Worm (Caenorhabditis elegans) whole organism, early embryonic: ENCODE data around the gene kcc-1.

ENCODE experiments used
- B0310.2 ChIP-seq: sonication (generic microtip); optimal IDR thresholded peaks from 2 replicates; lab custom pipeline; 2016; ENCODE audit warnings: mild to moderate bottlenecking, missing genetic modification characterization, missing compliant biosample characterization
- F13C5.2 ChIP-seq: sonication (generic microtip); optimal IDR thresholded peaks from 2 replicates; lab custom pipeline; 2017; ENCODE audit warnings: mild to moderate bottlenecking, missing genetic modification characterization, inconsistent platforms, missing compliant biosample characterization
- aly-1 ChIP-seq: sonication (generic microtip); optimal IDR thresholded peaks from 2 replicates; lab custom pipeline; 2016; ENCODE audit warnings: missing genetic modification characterization, missing compliant biosample characterization
- ama-1 ChIP-seq: fragments of 150-350 bp; optimal IDR thresholded peaks from 2 replicates; lab custom pipeline; 2014
- ceh-13 ChIP-seq: fragments of 200-800 bp; sonication (Bioruptor generic); optimal IDR thresholded peaks from 2 replicates; lab custom pipeline; 2018; ENCODE audit warnings: mild to moderate bottlenecking, missing genetic modification characterization, missing compliant biosample characterization
- ceh-36 ChIP-seq: sonication (generic microtip); optimal IDR thresholded peaks from 2 replicates; lab custom pipeline; 2016; ENCODE audit warnings: missing genetic modification characterization, inconsistent platforms, missing compliant biosample characterization
- ets-7 ChIP-seq: sonication (generic microtip); optimal IDR thresholded peaks from 2 replicates; lab custom pipeline; 2016; ENCODE audit warnings: missing genotype, missing genetic modification characterization, missing compliant biosample characterization
- flt-1 ChIP-seq: fragments of 200-800 bp; sonication (Bioruptor generic); IDR thresholded peaks from 2 replicates; pipeline ENCODE4 v1.3.6; 2022; ENCODE audit warnings: missing genetic modification characterization, missing compliant biosample characterization
- hmbx-1 ChIP-seq: sonication (generic microtip); optimal IDR thresholded peaks from 2 replicates; lab custom pipeline; 2016; ENCODE audit warnings: mild to moderate bottlenecking, missing genetic modification characterization, missing compliant biosample characterization
- hmg-4 ChIP-seq: fragments of 200-800 bp; sonication (Bioruptor generic); optimal IDR thresholded peaks from 2 replicates; lab custom pipeline; 2018; ENCODE audit warnings: mild to moderate bottlenecking, missing genetic modification characterization, missing compliant biosample characterization
- hnd-1 ChIP-seq: sonication (generic microtip); optimal IDR thresholded peaks from 2 replicates; lab custom pipeline; 2016; ENCODE audit warnings: missing genetic modification characterization, missing compliant biosample characterization
- pes-1 ChIP-seq: fragments of 200-800 bp; sonication (Bioruptor generic); IDR thresholded peaks from 2 replicates; pipeline ENCODE4 v1.3.6; 2022; ENCODE audit warnings: missing genetic modification reagents, missing genetic modification characterization, missing compliant biosample characterization
- scrt-1 ChIP-seq: fragments of 200-800 bp; sonication (Bioruptor generic); IDR thresholded peaks from 2 replicates; pipeline ENCODE4 v1.3.6; 2022; ENCODE audit warnings: missing genetic modification characterization, missing compliant biosample characterization
- sea-1 ChIP-seq: fragments of 200-800 bp; sonication (Bioruptor generic); conservative IDR thresholded peaks from 2 replicates; pipeline ENCODE4 v1.3.6; 2022; ENCODE audit warnings: missing genetic modification characterization, missing compliant biosample characterization
- tbx-11 ChIP-seq: fragments of 200-800 bp; sonication (Bioruptor generic); IDR thresholded peaks from 2 replicates; pipeline ENCODE4 v1.3.6; 2022; ENCODE audit warnings: missing genetic modification characterization, missing compliant biosample characterization
- tbx-37 ChIP-seq: fragments of 200-800 bp; sonication (Bioruptor generic); conservative IDR thresholded peaks from 2 replicates; pipeline ENCODE4 v1.3.6; 2022; ENCODE audit warnings: missing genetic modification reagents, missing genetic modification characterization, missing compliant biosample characterization
- tra-4 ChIP-seq: sonication (generic microtip); optimal IDR thresholded peaks from 2 replicates; lab custom pipeline; 2017; ENCODE audit warnings: missing genetic modification characterization, missing compliant biosample characterization

Gene kcc-1

ce11 chrIV:7235382-7235917 is 29.4 kb downstream of the kcc-1 start:
- TF ChIP-seq hnd-1 (tag; lab: Kevin White, UChicago) (no peak), flt-1 (no peak), aly-1 (tag; lab: Kevin White, UChicago) (no peak), F13C5.2 (tag; lab: Kevin White, UChicago) (peak; percentile 74), pes-1 (GFP tag; lab: Robert Waterston, UW) (no peak), ets-7 (tag; lab: Kevin White, UChicago) (no peak), sea-1 (GFP tag; lab: Robert Waterston, UW) (0 out of 2 replicates have a peak, but pooled peaks have one; percentile 7), tra-4 (tag; lab: Kevin White, UChicago) (no peak), ceh-36 (tag; lab: Kevin White, UChicago) (no peak), tbx-11 (GFP tag; lab: Robert Waterston, UW) (peak; percentile 45; the same call in 1 of the 2 replicates), hmg-4 (GFP tag; lab: Kevin White, UChicago) (peak; percentile 73), ama-1 (no peak), tbx-37 (GFP tag; lab: Robert Waterston, UW) (no peak), hmbx-1 (no peak), ceh-13 (GFP tag; lab: Kevin White, UChicago) (no peak), B0310.2 (tag; lab: Kevin White, UChicago) (no peak), scrt-1 (GFP tag; lab: Robert Waterston, UW) (no peak)

DNA sequence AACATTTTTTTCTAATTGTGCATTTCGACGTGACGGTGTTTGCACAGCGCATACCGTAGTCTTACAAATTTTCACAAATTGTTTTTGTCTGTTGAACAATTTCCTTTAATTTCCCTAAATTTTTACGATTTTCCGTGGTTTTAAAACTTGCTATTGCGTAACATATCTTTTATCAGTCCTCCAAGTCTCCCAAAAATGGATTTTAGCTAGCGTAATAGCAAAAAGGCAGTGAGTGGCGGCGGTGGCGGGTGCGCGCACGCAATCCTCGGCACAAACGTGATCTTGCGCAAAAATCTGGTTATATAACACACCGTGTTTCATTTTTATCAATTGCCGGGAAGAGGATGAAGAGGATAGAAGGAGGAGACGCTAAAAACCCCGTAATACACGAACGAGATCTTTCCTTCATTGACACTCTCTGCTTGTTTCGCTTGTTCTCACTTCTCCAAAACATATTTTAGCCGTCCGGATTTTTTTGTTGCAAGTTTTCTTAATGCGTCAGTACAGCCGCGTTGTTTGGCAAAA is 30.2 kb downstream of the kcc-1 start:
- TF ChIP-seq flt-1 (no peak), hmbx-1 (no peak), tra-4 (tag; lab: Kevin White, UChicago) (no peak), tbx-11 (GFP tag; lab: Robert Waterston, UW) (no peak), ama-1 (no peak), aly-1 (tag; lab: Kevin White, UChicago) (no peak)

DNA sequence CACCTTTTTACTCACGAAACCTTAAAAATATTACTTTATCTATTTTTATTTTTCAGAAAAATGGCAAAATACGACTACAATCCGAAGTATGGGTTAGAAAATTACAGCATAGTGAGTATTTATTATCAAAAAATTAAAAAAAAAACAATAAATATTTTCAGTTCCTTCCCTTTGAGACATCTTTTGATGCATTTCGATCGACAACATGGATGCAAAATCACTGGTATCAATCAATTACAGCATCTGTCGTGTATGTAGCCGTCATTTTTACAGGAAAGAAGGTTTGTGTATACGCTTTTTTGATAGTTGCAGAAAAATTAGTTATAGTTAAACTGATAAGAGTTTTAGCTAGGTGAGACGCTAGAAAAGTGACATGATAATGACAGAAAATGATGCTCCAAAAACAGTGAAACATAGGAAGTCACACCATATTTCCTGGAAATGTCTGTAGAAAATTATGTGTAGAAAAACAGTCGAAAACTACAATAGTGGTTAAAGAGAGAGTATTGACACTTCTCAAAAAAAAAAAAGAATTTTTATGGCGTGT is 31.7 kb downstream of the kcc-1 start, which contains the start of gene elo-3:
elo-3 (plus strand) TSS at position 51 of the 547 bp plus-strand sequence.
- TF ChIP-seq ets-7 (tag; lab: Kevin White, UChicago): no peak
- no peak for TF ChIP-seq ceh-13 (GFP tag; lab: Kevin White, UChicago)
- no peak for TF ChIP-seq tra-4 (tag; lab: Kevin White, UChicago)
- no peak for TF ChIP-seq pes-1 (GFP tag; lab: Robert Waterston, UW)
- no peak for TF ChIP-seq tbx-37 (GFP tag; lab: Robert Waterston, UW)
- TF ChIP-seq sea-1 (GFP tag; lab: Robert Waterston, UW): no peak
- no peak for TF ChIP-seq aly-1 (tag; lab: Kevin White, UChicago)
- no peak for TF ChIP-seq hmbx-1
- no peak for TF ChIP-seq scrt-1 (GFP tag; lab: Robert Waterston, UW)
- no peak for TF ChIP-seq ama-1
- TF ChIP-seq ceh-36 (tag; lab: Kevin White, UChicago): no peak

DNA sequence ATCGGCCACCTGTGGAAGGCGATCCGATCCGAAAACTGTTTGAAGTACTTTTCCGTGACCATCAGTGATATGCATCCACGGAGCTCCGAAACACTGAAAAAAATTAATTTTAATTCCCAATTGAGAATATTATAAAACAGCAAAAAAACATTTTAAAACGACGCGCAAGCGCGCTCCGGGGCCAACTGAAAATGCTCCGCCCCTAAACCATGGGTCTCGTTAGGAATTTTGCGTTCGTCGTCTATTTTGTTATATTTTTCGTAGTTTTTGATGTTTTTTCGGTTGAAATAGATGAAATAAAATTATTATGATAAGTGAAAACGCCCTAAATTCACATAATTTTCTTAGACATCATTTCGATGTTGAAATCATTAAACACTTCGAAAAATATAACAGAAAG is 34.5 kb downstream of the kcc-1 start:
- peak; percentile 38; the same call in 1 of the 2 replicates for TF ChIP-seq pes-1 (GFP tag; lab: Robert Waterston, UW)
- TF ChIP-seq hnd-1 (tag; lab: Kevin White, UChicago): no peak

DNA sequence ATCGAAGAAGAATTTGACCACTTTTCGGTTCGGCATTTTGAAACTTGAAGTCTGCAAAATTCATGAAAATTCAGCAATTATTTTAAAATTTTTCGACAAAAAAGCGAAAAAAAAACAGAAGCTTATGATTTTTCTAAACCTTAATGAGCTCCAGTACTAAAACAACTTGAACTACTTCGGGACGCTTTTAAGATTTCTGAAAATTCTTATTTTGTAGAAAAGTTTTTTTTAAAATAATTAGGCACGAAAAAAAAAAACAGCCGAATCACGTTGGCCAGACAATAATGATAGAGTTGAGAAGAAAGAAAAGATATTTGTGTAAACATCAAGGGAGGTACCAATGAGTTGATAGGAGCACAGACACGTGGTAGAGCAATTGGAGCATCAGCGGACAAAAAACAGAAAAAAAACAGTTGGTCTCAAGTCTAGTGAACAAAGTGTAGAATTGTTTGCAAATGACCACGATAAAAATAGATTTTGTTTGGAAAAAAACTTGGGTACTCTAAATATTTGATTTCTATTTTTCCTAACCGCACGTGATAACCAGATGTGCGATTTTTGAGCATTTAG is 36.2 kb downstream of the kcc-1 start, which contains the start of gene gstk-2:
gstk-2 (minus strand) TSS at position 51 of the 570 bp plus-strand sequence.
- TF ChIP-seq pes-1 (GFP tag; lab: Robert Waterston, UW) (no peak), ama-1 (no peak), hmbx-1 (no peak), aly-1 (tag; lab: Kevin White, UChicago) (no peak), ceh-36 (tag; lab: Kevin White, UChicago) (no peak), scrt-1 (GFP tag; lab: Robert Waterston, UW) (no peak), tbx-11 (GFP tag; lab: Robert Waterston, UW) (no peak), ets-7 (tag; lab: Kevin White, UChicago) (no peak), tbx-37 (GFP tag; lab: Robert Waterston, UW) (no peak), sea-1 (GFP tag; lab: Robert Waterston, UW) (no peak)

DNA sequence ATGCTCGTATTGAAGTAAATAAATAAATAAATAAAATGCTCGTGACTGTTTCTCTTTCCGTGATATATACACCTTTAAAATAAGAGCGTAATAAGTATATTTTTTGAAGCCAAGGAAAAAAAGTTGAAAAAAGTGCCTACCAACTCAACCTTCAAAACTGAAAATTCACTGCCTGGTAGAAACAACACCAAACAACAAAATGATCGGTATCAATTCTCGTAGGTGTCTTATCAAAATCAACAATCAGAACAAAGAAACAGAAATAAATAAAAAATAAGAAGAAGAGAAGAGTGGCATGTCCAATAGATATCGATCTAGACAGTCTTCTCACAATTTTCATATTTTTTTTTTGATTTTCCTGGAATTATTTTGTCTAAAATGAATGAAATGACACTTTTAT is 37.8 kb downstream of the kcc-1 start, which contains the start of gene afmd-1:
afmd-1 (plus strand) TSS at position 316 of the 400 bp plus-strand sequence.
- TF ChIP-seq ama-1 (no peak), pes-1 (GFP tag; lab: Robert Waterston, UW) (no peak), ets-7 (tag; lab: Kevin White, UChicago) (no peak), hmg-4 (GFP tag; lab: Kevin White, UChicago) (no peak), scrt-1 (GFP tag; lab: Robert Waterston, UW) (no peak), tra-4 (tag; lab: Kevin White, UChicago) (no peak), aly-1 (tag; lab: Kevin White, UChicago) (no peak), sea-1 (GFP tag; lab: Robert Waterston, UW) (no peak), tbx-11 (GFP tag; lab: Robert Waterston, UW) (no peak), F13C5.2 (tag; lab: Kevin White, UChicago) (no peak), flt-1 (no peak), ceh-36 (tag; lab: Kevin White, UChicago) (no peak), hmbx-1 (no peak), hnd-1 (tag; lab: Kevin White, UChicago) (no peak), B0310.2 (tag; lab: Kevin White, UChicago) (no peak), tbx-37 (GFP tag; lab: Robert Waterston, UW) (no peak)

DNA sequence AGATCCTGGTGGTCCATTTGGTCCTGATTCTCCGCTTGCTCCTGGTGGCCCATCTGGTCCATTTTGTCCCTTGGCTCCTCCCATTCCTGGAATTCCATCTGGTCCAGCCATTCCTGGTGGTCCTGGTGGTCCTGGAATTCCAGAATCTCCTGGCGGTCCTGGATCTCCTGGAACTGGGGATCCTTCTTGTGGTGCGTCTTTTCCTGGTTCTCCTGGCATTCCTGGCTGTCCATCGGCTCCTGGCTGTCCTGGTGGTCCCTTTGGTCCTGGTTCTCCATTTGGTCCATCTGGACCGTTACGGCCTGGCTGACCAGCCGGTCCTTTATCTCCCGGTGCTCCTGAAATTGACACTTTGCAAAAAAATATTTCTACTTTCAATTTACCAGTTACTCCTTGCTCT is 39.5 kb downstream of the kcc-1 start:
- TF ChIP-seq scrt-1 (GFP tag; lab: Robert Waterston, UW): no peak
- TF ChIP-seq flt-1: no peak
- TF ChIP-seq F13C5.2 (tag; lab: Kevin White, UChicago): no peak
- no peak for TF ChIP-seq B0310.2 (tag; lab: Kevin White, UChicago)
- no peak for TF ChIP-seq aly-1 (tag; lab: Kevin White, UChicago)
- TF ChIP-seq tra-4 (tag; lab: Kevin White, UChicago): no peak
